Worm (Caenorhabditis elegans): Measurements from ENCODE around the gene rac-2.
A peak's percentile ranks its signal among the peaks of the same experiment; 100 is the strongest.

Gene rac-2

DNA sequence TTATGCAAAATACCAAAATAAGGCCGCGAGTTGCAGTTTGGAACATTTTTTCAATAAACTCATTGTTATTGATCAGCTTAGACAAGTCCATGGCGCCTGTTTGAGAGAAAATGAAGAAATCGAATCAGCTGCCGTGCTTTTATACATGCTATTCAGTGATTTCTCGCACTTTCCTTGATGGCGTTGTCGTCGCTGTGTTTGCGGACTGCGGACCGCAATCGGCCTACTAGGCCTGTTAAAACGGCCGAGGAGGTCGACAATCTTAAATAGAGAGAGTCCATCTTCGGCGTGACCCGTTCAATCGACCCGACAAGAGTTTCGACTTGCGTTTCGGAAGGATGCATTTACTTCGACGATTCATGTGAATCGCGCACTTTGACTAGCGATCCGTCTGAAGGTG is 17.3 kb upstream of the rac-2 start, which contains the start of gene srz-75:
Gene srz-75, minus strand, starts transcription at position 101 of the 400 bp plus-strand sequence.
- TF ChIP-seq pbrm-1 (GFP tag; IDR thresholded peaks at IDR 0.05) (no peak), cebp-2 (GFP tag; IDR thresholded peaks at IDR 0.05) (no peak), nhr-80 (tag; optimal IDR thresholded peaks at IDR 0.05) (no peak), snpc-4 (GFP tag; optimal IDR thresholded peaks at IDR 0.05) (no peak), snpc-4 (tag; optimal IDR thresholded peaks at IDR 0.05) (no peak), nhr-27 (tag; optimal IDR thresholded peaks at IDR 0.05) (no peak)

DNA sequence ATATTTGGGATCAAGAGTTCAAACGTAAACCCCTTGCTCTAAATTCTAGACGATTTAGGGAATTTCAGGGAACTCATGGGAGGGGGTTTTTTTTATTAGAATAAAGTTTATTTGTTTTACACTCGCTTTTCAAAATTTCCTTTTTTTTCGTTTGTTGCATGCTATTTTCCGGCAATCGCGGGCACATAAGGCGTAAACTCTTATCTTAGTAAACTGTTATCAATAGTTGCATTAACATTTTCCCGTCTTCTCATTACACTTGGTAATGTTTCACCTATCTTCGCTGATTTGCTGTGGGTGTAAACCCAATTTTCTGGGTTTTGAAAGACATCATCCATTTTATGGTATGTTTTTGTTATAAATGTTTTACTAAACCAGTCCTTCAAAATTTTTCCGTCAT is 14.1 kb upstream of the rac-2 start:
- no peak for TF ChIP-seq mcd-1 (GFP tag; IDR thresholded peaks at IDR 0.05)
- no peak for TF ChIP-seq ztf-3 (GFP tag; optimal IDR thresholded peaks at IDR 0.05)
- no peak for TF ChIP-seq C17E4.6 (GFP tag; IDR thresholded peaks at IDR 0.05)
- TF ChIP-seq mel-28 (tag; optimal IDR thresholded peaks at IDR 0.05; ENCODE audit: borderline replicate concordance) = no peak

DNA sequence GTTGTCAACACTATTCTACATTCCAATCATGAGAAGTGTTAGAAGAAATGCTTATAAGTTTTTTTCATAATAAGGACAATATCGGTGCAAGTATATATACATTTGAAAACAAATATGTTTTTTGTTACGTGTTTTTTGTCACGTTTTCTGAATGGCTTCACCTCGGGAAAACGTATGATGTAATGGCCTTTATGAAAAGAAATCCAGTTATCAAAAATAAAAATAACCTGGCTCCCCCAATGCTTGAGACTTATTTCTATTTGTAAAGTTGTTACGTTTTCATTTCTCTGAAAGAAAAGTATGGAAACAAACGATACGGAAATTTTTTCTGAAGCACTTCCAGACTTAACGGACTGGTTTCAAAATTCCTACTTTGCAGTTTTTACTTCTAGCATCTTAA is 9.2 kb upstream of the rac-2 start, which contains the start of gene srz-72:
Gene srz-72, plus strand, starts transcription at position 301 of the 400 bp plus-strand sequence.
- no peak for TF ChIP-seq lin-35 (GFP tag; optimal IDR thresholded peaks at IDR 0.05)
- TF ChIP-seq ets-4 (GFP tag; optimal IDR thresholded peaks at IDR 0.05) = no peak
- no peak for TF ChIP-seq tlf-1 (GFP tag; optimal IDR thresholded peaks at IDR 0.05)
- TF ChIP-seq T26A5.8 (tag; optimal IDR thresholded peaks at IDR 0.05) = no peak
- TF ChIP-seq ztf-26 (tag; optimal IDR thresholded peaks at IDR 0.05) = no peak
- no peak for TF ChIP-seq lin-40 (tag; optimal IDR thresholded peaks at IDR 0.05)
- no peak for TF ChIP-seq pbrm-1 (GFP tag; IDR thresholded peaks at IDR 0.05)
- TF ChIP-seq mcd-1 (GFP tag; IDR thresholded peaks at IDR 0.05) = no peak

DNA sequence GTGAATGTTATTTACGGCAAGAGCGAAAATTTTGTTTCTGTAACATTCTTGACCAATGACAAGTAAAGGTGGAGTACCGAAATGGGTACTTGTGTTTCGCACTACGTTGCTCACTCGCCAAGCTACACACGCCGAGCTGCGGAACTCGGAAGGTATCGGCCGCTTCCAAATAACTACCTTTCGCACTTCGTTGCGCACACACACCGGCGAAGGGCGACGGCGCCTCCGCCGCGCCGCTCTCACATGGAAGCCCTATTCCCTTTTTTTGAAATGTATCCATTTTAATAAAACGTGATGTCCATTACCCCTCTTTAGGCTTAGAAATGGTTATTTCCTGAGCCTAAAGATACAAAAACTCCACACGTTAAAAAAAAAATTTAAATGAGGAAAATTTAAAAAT is 1.1 kb upstream of the rac-2 start:
- no peak for TF ChIP-seq snpc-4 (GFP tag; optimal IDR thresholded peaks at IDR 0.05)
- peak in 2 of 4 experiments; percentile 73 to 80 for TF ChIP-seq snpc-4 (tag; optimal IDR thresholded peaks at IDR 0.05)
- no peak for TF ChIP-seq F10E7.11 (tag; optimal IDR thresholded peaks at IDR 0.05)
- peak; percentile 82; the same call in 1 of the 2 replicates for TF ChIP-seq attf-6 (GFP tag; IDR thresholded peaks at IDR 0.05)

DNA sequence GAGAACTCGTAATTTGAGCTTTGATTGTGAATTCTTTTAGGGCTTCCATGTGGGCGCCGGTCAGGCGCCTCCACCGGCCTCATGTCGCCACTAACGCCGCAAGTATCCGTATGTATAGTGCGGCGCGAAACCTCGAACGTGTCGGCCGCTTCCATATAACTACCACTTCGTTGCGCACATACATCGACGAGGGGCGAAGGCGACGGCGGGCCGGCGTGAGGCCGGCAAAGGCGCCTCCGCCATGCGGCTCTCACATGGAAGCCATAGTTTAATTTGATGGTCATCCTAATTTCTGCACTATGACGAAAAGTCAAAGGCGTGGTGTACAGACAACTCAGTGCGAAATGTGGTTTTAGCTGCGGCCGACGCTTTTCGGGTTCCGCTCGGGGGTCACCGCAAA is 2.1 kb downstream of the rac-2 start:
- TF ChIP-seq lin-40 (tag; optimal IDR thresholded peaks at IDR 0.05) (no peak), ztf-28 (GFP tag; IDR thresholded peaks at IDR 0.05) (0 out of 2 replicates have a peak, but pooled peaks have one; percentile 40), snpc-4 (GFP tag; optimal IDR thresholded peaks at IDR 0.05) (no peak), snpc-4 (tag; optimal IDR thresholded peaks at IDR 0.05) (peak in 1 of 4 experiments; percentile 80), egrh-3 (GFP tag; IDR thresholded peaks at IDR 0.05) (0 out of 2 replicates have a peak, but pooled peaks have one; percentile 6)

DNA sequence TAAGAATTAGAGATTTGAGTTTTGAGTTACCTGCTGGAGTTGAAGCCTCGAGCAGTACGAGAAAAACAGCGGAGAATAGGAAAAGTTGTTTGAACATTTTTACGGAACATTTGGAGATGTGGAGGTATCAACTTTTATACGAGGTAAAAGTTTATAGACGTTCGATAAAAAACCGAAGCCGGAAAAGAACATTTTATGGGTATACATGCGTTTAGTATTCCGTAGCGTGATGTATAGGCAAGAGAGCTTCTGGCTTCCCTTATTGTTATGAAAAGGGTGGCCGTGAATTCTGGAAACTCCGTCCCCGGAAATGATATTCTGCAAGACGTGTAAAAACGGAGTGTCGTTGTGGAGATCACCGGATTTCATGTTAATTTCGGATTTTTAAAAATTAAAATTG is 12.4 kb downstream of the rac-2 start, which contains the start of gene K03D3.5:
Gene K03D3.5, minus strand, starts transcription at position 101 of the 400 bp plus-strand sequence.
- TF ChIP-seq ztf-18 (tag; optimal IDR thresholded peaks at IDR 0.05) (no peak), C06A6.2 (GFP tag; conservative IDR thresholded peaks at IDR 0.05) (no peak), ama-1 (optimal IDR thresholded peaks at IDR 0.05) (no peak), ama-1 (GFP tag; optimal IDR thresholded peaks at IDR 0.05) (no peak), B0035.1 (tag; optimal IDR thresholded peaks at IDR 0.05) (no peak), ztf-22 (GFP tag; optimal IDR thresholded peaks at IDR 0.05) (no peak), F33H1.4 (GFP tag; IDR thresholded peaks at IDR 0.05) (no peak), ceh-40 (GFP tag; IDR thresholded peaks at IDR 0.05) (no peak), fkh-3 (tag; optimal IDR thresholded peaks at IDR 0.05) (no peak), atf-7 (tag; optimal IDR thresholded peaks at IDR 0.05) (no peak), zim-3 (tag; optimal IDR thresholded peaks at IDR 0.05) (no peak), ztf-26 (tag; optimal IDR thresholded peaks at IDR 0.05) (no peak), lsl-1 (GFP tag; optimal IDR thresholded peaks at IDR 0.05) (no peak), attf-6 (GFP tag; IDR thresholded peaks at IDR 0.05) (no peak), Y79H2A.3 (GFP tag; conservative IDR thresholded peaks at IDR 0.05) (no peak), Y53F4B.3 (GFP tag; IDR thresholded peaks at IDR 0.05) (no peak), efl-1 (GFP tag; optimal IDR thresholded peaks at IDR 0.05) (no peak), F23B12.7 (tag; optimal IDR thresholded peaks at IDR 0.05; ENCODE audit: insufficient read depth) (no peak), F39B2.1 (GFP tag; IDR thresholded peaks at IDR 0.05) (no peak), unc-62 (GFP tag; optimal IDR thresholded peaks at IDR 0.05) (no peak), ccch-3 (GFP tag; optimal IDR thresholded peaks at IDR 0.05) (no peak)
